Fruit fly (Drosophila melanogaster): Measurements from ENCODE around the gene CG32206.
A peak's percentile ranks its signal among the peaks of the same experiment; 100 is the strongest.

Gene CG32206

dm6 chr3L:19331763-19332162, 80.9 kb downstream of the CG32206 start:
- TF ChIP-seq Ets96B (tag; optimal IDR thresholded peaks at IDR 0.05) (no peak), pdm3 (GFP tag; optimal IDR thresholded peaks at IDR 0.05) (no peak), Smox (GFP tag; optimal IDR thresholded peaks at IDR 0.05) (no peak), CG8632 (GFP tag; optimal IDR thresholded peaks at IDR 0.05) (no peak), CG1621 (tag; optimal IDR thresholded peaks at IDR 0.05) (no peak), Hr4 (GFP tag; optimal IDR thresholded peaks at IDR 0.05) (no peak), fkh (GFP tag; optimal IDR thresholded peaks at IDR 0.05) (no peak), CG16779 (tag; optimal IDR thresholded peaks at IDR 0.05) (no peak), Sox15 (GFP tag; optimal IDR thresholded peaks at IDR 0.05) (no peak)

- peak; percentile 75 for TF ChIP-seq CG6276 (GFP tag; optimal IDR thresholded peaks at IDR 0.05)
- peak; percentile 22; the same call in 1 of the 2 replicates for TF ChIP-seq CG11294 (GFP tag; IDR thresholded peaks at IDR 0.05)
- TF ChIP-seq Sox15 (GFP tag; optimal IDR thresholded peaks at IDR 0.05) = no peak
- TF ChIP-seq svp (GFP tag) = peak; percentile 51
- TF ChIP-seq CG31627 (GFP tag; optimal IDR thresholded peaks at IDR 0.05) = no peak
- TF ChIP-seq Eip78C (GFP tag) = peak; percentile 85
- no peak for TF ChIP-seq CG10669 (GFP tag; optimal IDR thresholded peaks at IDR 0.05)
- no peak for TF ChIP-seq Hr38 (GFP tag; optimal IDR thresholded peaks at IDR 0.05)
- no peak for TF ChIP-seq CG10631 (GFP tag; optimal IDR thresholded peaks at IDR 0.05)
- TF ChIP-seq Eip75B (GFP tag; optimal IDR thresholded peaks at IDR 0.05) = peak; percentile 37
- TF ChIP-seq CG3919 (GFP tag; optimal IDR thresholded peaks at IDR 0.05) = peak; percentile 45
- TF ChIP-seq salr (GFP tag; optimal IDR thresholded peaks at IDR 0.05) = peak in 1 of 2 experiments; percentile 37
- no peak for TF ChIP-seq Ets21C (GFP tag; optimal IDR thresholded peaks at IDR 0.05)
- no peak for TF ChIP-seq CG6808 (GFP tag; optimal IDR thresholded peaks at IDR 0.05)
- TF ChIP-seq dsx (GFP tag; optimal IDR thresholded peaks at IDR 0.05; ENCODE audit: poor library complexity, severe bottlenecking) = no peak
- peak; percentile 36 for TF ChIP-seq net (GFP tag; optimal IDR thresholded peaks at IDR 0.05)
- TF ChIP-seq cyc (GFP tag; optimal IDR thresholded peaks at IDR 0.05) = no peak
- peak; percentile 83 for TF ChIP-seq Hr4 (GFP tag; optimal IDR thresholded peaks at IDR 0.05)
- no peak for TF ChIP-seq CG9139 (GFP tag; optimal IDR thresholded peaks at IDR 0.05)
- TF ChIP-seq Gug (GFP tag; IDR thresholded peaks at IDR 0.05) = 0 out of 2 replicates have a peak, but pooled peaks have one; percentile 22
- TF ChIP-seq CG3032 (tag; optimal IDR thresholded peaks at IDR 0.05) = no peak
- TF ChIP-seq CG1621 (tag; optimal IDR thresholded peaks at IDR 0.05) = no peak
- no peak for TF ChIP-seq CG11902 (GFP tag; optimal IDR thresholded peaks at IDR 0.05)
- TF ChIP-seq Blimp-1 (GFP tag; optimal IDR thresholded peaks at IDR 0.05) = no peak
- peak; percentile 7 for TF ChIP-seq CG34406 (GFP tag; optimal IDR thresholded peaks at IDR 0.05)
- peak; percentile 86 for TF ChIP-seq dac (GFP tag; optimal IDR thresholded peaks at IDR 0.05)
- TF ChIP-seq topi (GFP tag; optimal IDR thresholded peaks at IDR 0.05) = no peak
- TF ChIP-seq Sox102F (GFP tag; optimal IDR thresholded peaks at IDR 0.05) = no peak
- TF ChIP-seq fkh (GFP tag; optimal IDR thresholded peaks at IDR 0.05) = no peak
- TF ChIP-seq Smox (GFP tag; optimal IDR thresholded peaks at IDR 0.05) = no peak
- TF ChIP-seq Met (GFP tag; optimal IDR thresholded peaks at IDR 0.05) = no peak
- no peak for TF ChIP-seq ss (GFP tag; optimal IDR thresholded peaks at IDR 0.05)
- TF ChIP-seq lz (GFP tag; optimal IDR thresholded peaks at IDR 0.05) = no peak
- TF ChIP-seq Sox14 (GFP tag; optimal IDR thresholded peaks at IDR 0.05) = no peak
- TF ChIP-seq CG4318 (GFP tag; optimal IDR thresholded peaks at IDR 0.05) = peak; percentile 77
- peak; percentile 53 for TF ChIP-seq achi (GFP tag; optimal IDR thresholded peaks at IDR 0.05)
- TF ChIP-seq CG32006 (GFP tag; optimal IDR thresholded peaks at IDR 0.05) = peak; percentile 94
- peak; percentile 53 for TF ChIP-seq CG6792 (GFP tag; optimal IDR thresholded peaks at IDR 0.05)
- TF ChIP-seq CG16779 (tag; optimal IDR thresholded peaks at IDR 0.05) = no peak
- 0 out of 3 replicates have a peak, but pooled peaks have one; percentile 6 for TF ChIP-seq CG6163 (GFP tag; IDR thresholded peaks at IDR 0.05)
- TF ChIP-seq CG7368 (GFP tag; optimal IDR thresholded peaks at IDR 0.05) = peak; percentile 11
- no peak for TF ChIP-seq CG6854 (GFP tag; optimal IDR thresholded peaks at IDR 0.05)
- TF ChIP-seq CG8319 (GFP tag; optimal IDR thresholded peaks at IDR 0.05) = peak; percentile 20
- TF ChIP-seq fd85E (GFP tag; optimal IDR thresholded peaks at IDR 0.05) = no peak
- TF ChIP-seq pdm3 (GFP tag; optimal IDR thresholded peaks at IDR 0.05) = peak; percentile 48
- no peak for TF ChIP-seq vri (GFP tag; optimal IDR thresholded peaks at IDR 0.05)
- peak; percentile 17 for TF ChIP-seq CG8632 (GFP tag; optimal IDR thresholded peaks at IDR 0.05)
- peak; percentile 58 for TF ChIP-seq OdsH (GFP tag; optimal IDR thresholded peaks at IDR 0.05)
Observed at dm6 chr3L:19329499-19329898, 83.2 kb downstream of the CG32206 start.

Data from whole organism, prepupa.